Fruit fly (Drosophila melanogaster): ENCODE data around the gene yellow-k.

Gene yellow-k

DNA sequence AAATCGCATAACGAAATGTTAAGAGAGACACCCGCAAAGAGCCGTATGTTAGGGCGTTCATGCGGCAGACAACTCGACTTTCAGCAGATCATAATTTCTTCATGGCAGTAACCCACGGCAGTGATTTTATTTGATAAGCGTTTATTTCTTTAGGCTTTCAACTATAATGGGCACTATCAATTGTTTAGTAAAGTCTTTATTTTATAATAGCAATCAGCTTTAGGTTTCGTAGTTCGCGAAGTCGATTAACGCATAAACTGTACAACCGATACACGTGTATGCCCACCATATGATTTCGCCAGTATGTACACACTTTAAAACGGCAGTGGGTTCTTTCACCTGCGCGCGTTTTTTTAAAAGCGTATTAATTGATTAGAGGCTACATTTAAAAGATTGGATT is 12.2 kb upstream of the yellow-k start, which contains the start of gene CG7841:
Gene CG7841, minus strand, starts transcription at position 20 of the 400 bp plus-strand sequence.
- peak; percentile 96 for TF ChIP-seq Hnf4 (GFP tag; optimal IDR thresholded peaks at IDR 0.05)
- peak; percentile 97 for TF ChIP-seq ey (GFP tag; optimal IDR thresholded peaks at IDR 0.05)
- TF ChIP-seq OdsH (GFP tag; optimal IDR thresholded peaks at IDR 0.05): peak; percentile 99
- TF ChIP-seq Jra (GFP tag; optimal IDR thresholded peaks at IDR 0.05): peak; percentile 97
- TF ChIP-seq GATAd (GFP tag; optimal IDR thresholded peaks at IDR 0.05): no peak
- no peak for TF ChIP-seq usp (GFP tag; optimal IDR thresholded peaks at IDR 0.05)
- TF ChIP-seq brk (GFP tag; optimal IDR thresholded peaks at IDR 0.05): peak; percentile 98
- no peak for TF ChIP-seq Dfd (GFP tag; optimal IDR thresholded peaks at IDR 0.05)
- peak; percentile 99 for TF ChIP-seq h (GFP tag; optimal IDR thresholded peaks at IDR 0.05)
- TF ChIP-seq N (GFP tag; optimal IDR thresholded peaks at IDR 0.05): no peak
- no peak for TF ChIP-seq CrebA (GFP tag; optimal IDR thresholded peaks at IDR 0.05; ENCODE audit: borderline replicate concordance)
- peak; percentile 96 for TF ChIP-seq woc (GFP tag; optimal IDR thresholded peaks at IDR 0.05)
- no peak for TF ChIP-seq Dif (GFP tag; optimal IDR thresholded peaks at IDR 0.05; ENCODE audit: partially characterized antibody)
- peak; percentile 97 for TF ChIP-seq CG32264 (GFP tag; optimal IDR thresholded peaks at IDR 0.05)
- TF ChIP-seq lola (GFP tag; optimal IDR thresholded peaks at IDR 0.05): no peak
- no peak for TF ChIP-seq Vsx2 (GFP tag; optimal IDR thresholded peaks at IDR 0.05; ENCODE audit: partially characterized antibody)
- TF ChIP-seq sage (GFP tag; optimal IDR thresholded peaks at IDR 0.05): peak; percentile 98
- peak; percentile 85 for TF ChIP-seq Mio (GFP tag; optimal IDR thresholded peaks at IDR 0.05)
- TF ChIP-seq CG9705 (GFP tag; optimal IDR thresholded peaks at IDR 0.05): peak; percentile 98
- TF ChIP-seq Rel (GFP tag; optimal IDR thresholded peaks at IDR 0.05): peak; percentile 89
- TF ChIP-seq Rel (tag; optimal IDR thresholded peaks at IDR 0.05): peak; percentile 95
- peak; percentile 96 to 99 for TF ChIP-seq foxo (GFP tag; optimal IDR thresholded peaks at IDR 0.05)
- peak; percentile 83 for TF ChIP-seq dsf (GFP tag; optimal IDR thresholded peaks at IDR 0.05; ENCODE audit: borderline replicate concordance)
- TF ChIP-seq br (GFP tag; optimal IDR thresholded peaks at IDR 0.05): peak; percentile 99
- TF ChIP-seq dmrt93B (GFP tag; optimal IDR thresholded peaks at IDR 0.05): peak; percentile 94
- TF ChIP-seq Hr83 (GFP tag; optimal IDR thresholded peaks at IDR 0.05; ENCODE audit: poor library complexity, severe bottlenecking): no peak
- TF ChIP-seq rgr (GFP tag; optimal IDR thresholded peaks at IDR 0.05): peak; percentile 99
- peak; percentile 98 for TF ChIP-seq sv (GFP tag; optimal IDR thresholded peaks at IDR 0.05)
- TF ChIP-seq HLH106 (tag; optimal IDR thresholded peaks at IDR 0.05): peak; percentile 99
- no peak for TF ChIP-seq Abd-B (GFP tag; optimal IDR thresholded peaks at IDR 0.05)
- TF ChIP-seq pan (optimal IDR thresholded peaks at IDR 0.05): no peak
- TF ChIP-seq fru (GFP tag; optimal IDR thresholded peaks at IDR 0.05): peak; percentile 99
- TF ChIP-seq Sp1 (GFP tag; optimal IDR thresholded peaks at IDR 0.05): peak; percentile 99
- peak; percentile 93 for TF ChIP-seq psq (GFP tag; optimal IDR thresholded peaks at IDR 0.05)
- TF ChIP-seq jim (GFP tag; optimal IDR thresholded peaks at IDR 0.05): no peak
- peak; percentile 96 for TF ChIP-seq tai (GFP tag; optimal IDR thresholded peaks at IDR 0.05)
- no peak for TF ChIP-seq dl (GFP tag; optimal IDR thresholded peaks at IDR 0.05; ENCODE audit: insufficient read depth in 1 of 2, partially characterized antibody in 2 of 2)
- TF ChIP-seq Hr78 (GFP tag; optimal IDR thresholded peaks at IDR 0.05): no peak
- TF ChIP-seq Myc (optimal IDR thresholded peaks at IDR 0.05): no peak

DNA sequence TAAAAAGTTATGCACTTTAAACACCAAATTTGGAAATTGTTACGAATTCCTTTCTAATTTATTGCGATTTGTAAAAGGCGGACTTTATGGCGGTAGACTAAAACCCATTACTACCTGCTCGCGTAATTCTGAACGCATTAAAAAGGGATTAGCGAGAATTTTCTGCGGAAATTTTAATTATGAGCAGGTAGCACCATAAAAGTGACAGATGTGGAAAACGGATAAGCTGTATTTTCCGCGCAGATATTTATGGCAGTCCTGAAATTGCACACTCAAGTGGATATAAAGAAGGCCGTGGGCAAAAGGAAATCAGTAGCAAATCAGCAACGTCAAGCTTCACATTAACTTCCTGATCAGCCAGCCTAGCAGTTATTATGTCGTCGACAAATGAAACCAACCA is 11.7 kb upstream of the yellow-k start, which contains the start of gene Z600:
Gene Z600, plus strand, starts transcription at position 312 of the 400 bp plus-strand sequence.
- TF ChIP-seq brk (GFP tag; optimal IDR thresholded peaks at IDR 0.05) (no peak), h (GFP tag; optimal IDR thresholded peaks at IDR 0.05) (no peak), ey (GFP tag; optimal IDR thresholded peaks at IDR 0.05) (no peak), CG9705 (GFP tag; optimal IDR thresholded peaks at IDR 0.05) (no peak), HLH106 (tag; optimal IDR thresholded peaks at IDR 0.05) (no peak), psq (GFP tag; optimal IDR thresholded peaks at IDR 0.05) (no peak), sv (GFP tag; optimal IDR thresholded peaks at IDR 0.05) (no peak), br (GFP tag; optimal IDR thresholded peaks at IDR 0.05) (no peak), OdsH (GFP tag; optimal IDR thresholded peaks at IDR 0.05) (no peak), Vsx2 (GFP tag; optimal IDR thresholded peaks at IDR 0.05; ENCODE audit: partially characterized antibody) (no peak), dl (GFP tag; optimal IDR thresholded peaks at IDR 0.05; ENCODE audit: insufficient read depth in 1 of 2, partially characterized antibody in 2 of 2) (no peak), rgr (GFP tag; optimal IDR thresholded peaks at IDR 0.05) (no peak)
